Worm (Caenorhabditis elegans): ENCODE measurements around the gene F44E5.2.

F44E5.2 gene

ce11 chrII:11798737-11799136, 32.2 kb downstream of the F44E5.2 start, which contains the start of gene hda-5:
Gene hda-5, plus strand, starts transcription at chrII:11799037.
- TF ChIP-seq ceh-45 (GFP tag; IDR thresholded peaks at IDR 0.05) (no peak), unc-3 (GFP tag; conservative IDR thresholded peaks at IDR 0.05) (no peak), unc-3 (tag; optimal IDR thresholded peaks at IDR 0.05) (no peak), pat-9 (tag; optimal IDR thresholded peaks at IDR 0.05) (no peak), dve-1 (tag; optimal IDR thresholded peaks at IDR 0.05) (no peak), gmeb-2 (tag; optimal IDR thresholded peaks at IDR 0.05) (no peak)

DNA sequence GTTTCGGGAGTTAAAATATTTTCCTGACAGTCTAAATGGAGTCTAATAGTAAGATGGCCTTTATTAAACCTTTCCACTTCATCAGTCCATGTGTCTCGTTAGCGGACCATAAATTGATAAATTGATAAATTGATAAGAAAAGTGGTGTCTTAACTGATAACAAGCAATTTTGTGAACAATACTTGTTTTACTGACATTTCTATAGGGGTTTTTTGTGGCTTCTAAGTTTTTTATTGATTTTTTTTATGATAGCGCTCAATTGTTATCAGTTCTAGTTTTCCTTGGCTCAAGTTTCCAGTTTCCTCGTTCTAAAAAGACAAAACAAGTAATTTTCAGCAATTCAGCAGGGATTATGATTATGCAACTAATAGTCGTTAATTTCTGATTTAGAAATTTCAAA, 35.9 kb downstream of the F44E5.2 start, which contains the start of gene F43G6.17:
TSS of gene F43G6.17 (plus strand) at position 301 of the 400 bp plus-strand sequence.
- TF ChIP-seq sox-2 (GFP tag; IDR thresholded peaks at IDR 0.05) (no peak), elt-2 (tag; optimal IDR thresholded peaks at IDR 0.05) (peak; percentile 57)

ce11 chrII:11806256-11806655, 39.7 kb downstream of the F44E5.2 start, which contains the start of gene jmjd-1.1:
Gene jmjd-1.1, plus strand, starts transcription at chrII:11806556.
- TF ChIP-seq ceh-31 (tag; optimal IDR thresholded peaks at IDR 0.05) (no peak), eyg-1 (tag; optimal IDR thresholded peaks at IDR 0.05) (no peak), odd-2 (tag; optimal IDR thresholded peaks at IDR 0.05) (no peak), T23F11.4 (GFP tag; optimal IDR thresholded peaks at IDR 0.05) (no peak), ceh-19 (GFP tag; optimal IDR thresholded peaks at IDR 0.05) (no peak), unc-55 (GFP tag; optimal IDR thresholded peaks at IDR 0.05) (no peak), pag-3 (tag; optimal IDR thresholded peaks at IDR 0.05; ENCODE audit: borderline replicate concordance) (no peak), sox-4 (tag; optimal IDR thresholded peaks at IDR 0.05) (no peak)

- no peak for TF ChIP-seq sox-4 (tag; optimal IDR thresholded peaks at IDR 0.05)
- no peak for TF ChIP-seq nhr-11 (tag; optimal IDR thresholded peaks at IDR 0.05)
- TF ChIP-seq K02D7.2 (tag; optimal IDR thresholded peaks at IDR 0.05): no peak
- no peak for TF ChIP-seq sdc-2 (tag; optimal IDR thresholded peaks at IDR 0.05)
- no peak for TF ChIP-seq ref-2 (tag; optimal IDR thresholded peaks at IDR 0.05)
- no peak for TF ChIP-seq ama-1 (optimal IDR thresholded peaks at IDR 0.05)
- TF ChIP-seq ttx-3 (tag; optimal IDR thresholded peaks at IDR 0.05): no peak
- TF ChIP-seq pax-1 (tag; optimal IDR thresholded peaks at IDR 0.05): no peak
- TF ChIP-seq hlh-6 (tag; optimal IDR thresholded peaks at IDR 0.05): no peak
- no peak for TF ChIP-seq ceh-30 (tag; optimal IDR thresholded peaks at IDR 0.05)
- no peak for TF ChIP-seq Y22D7AL.16 (tag; optimal IDR thresholded peaks at IDR 0.05)
- TF ChIP-seq pha-2 (tag; optimal IDR thresholded peaks at IDR 0.05): no peak
- no peak for TF ChIP-seq fkh-10 (GFP tag; optimal IDR thresholded peaks at IDR 0.05)
- TF ChIP-seq unc-3 (GFP tag; conservative IDR thresholded peaks at IDR 0.05): no peak
- TF ChIP-seq unc-3 (tag; optimal IDR thresholded peaks at IDR 0.05): no peak
- TF ChIP-seq tbx-7 (tag; optimal IDR thresholded peaks at IDR 0.05): no peak
- no peak for TF ChIP-seq sox-2 (GFP tag; IDR thresholded peaks at IDR 0.05)
- no peak for TF ChIP-seq hlh-13 (GFP tag; optimal IDR thresholded peaks at IDR 0.05)
- no peak for TF ChIP-seq pha-4 (tag; optimal IDR thresholded peaks at IDR 0.05)
Measured at ce11 chrII:11808979-11809378, 42.4 kb downstream of the F44E5.2 start, which contains the start of gene F43G6.10. Gene F43G6.10, plus strand, starts transcription at chrII:11809349.

- no peak for TF ChIP-seq ceh-9 (tag; optimal IDR thresholded peaks at IDR 0.05)
Measured at ce11 chrII:11810436-11810835, 43.9 kb downstream of the F44E5.2 start, which contains the start of gene F43G6.7. Gene F43G6.7, plus strand, starts transcription at chrII:11810790.

- TF ChIP-seq hlh-8 (tag; optimal IDR thresholded peaks at IDR 0.05) (no peak), ceh-6 (GFP tag; optimal IDR thresholded peaks at IDR 0.05) (no peak), npax-4 (tag; optimal IDR thresholded peaks at IDR 0.05) (no peak), ceh-24 (tag; optimal IDR thresholded peaks at IDR 0.05) (no peak), ahr-1 (tag; optimal IDR thresholded peaks at IDR 0.05) (no peak), dve-1 (tag; optimal IDR thresholded peaks at IDR 0.05) (no peak), unc-55 (GFP tag; optimal IDR thresholded peaks at IDR 0.05) (no peak), ceh-31 (tag; optimal IDR thresholded peaks at IDR 0.05) (no peak), nhr-232 (tag; optimal IDR thresholded peaks at IDR 0.05) (no peak), ceh-30 (tag; optimal IDR thresholded peaks at IDR 0.05) (no peak), ceh-18 (tag; optimal IDR thresholded peaks at IDR 0.05) (no peak), unc-3 (GFP tag; conservative IDR thresholded peaks at IDR 0.05) (no peak), unc-3 (tag; optimal IDR thresholded peaks at IDR 0.05) (no peak)
Measured at ce11 chrII:11811241-11811640, 44.7 kb downstream of the F44E5.2 start.
